Worm (Caenorhabditis elegans): Measurements from ENCODE around the gene nhr-185.

- TF ChIP-seq nfya-2 (GFP tag; IDR thresholded peaks at IDR 0.05) = no peak
- TF ChIP-seq ceh-91 (GFP tag; IDR thresholded peaks at IDR 0.05) = no peak
- TF ChIP-seq Y79H2A.3 (GFP tag; conservative IDR thresholded peaks at IDR 0.05) = no peak
- no peak for TF ChIP-seq ztf-22 (GFP tag; optimal IDR thresholded peaks at IDR 0.05)
- no peak for TF ChIP-seq ztf-3 (GFP tag; optimal IDR thresholded peaks at IDR 0.05)
- TF ChIP-seq B0019.2 (GFP tag; conservative IDR thresholded peaks at IDR 0.05) = no peak
- no peak for TF ChIP-seq mcd-1 (GFP tag; IDR thresholded peaks at IDR 0.05)
- no peak for TF ChIP-seq lin-35 (GFP tag; optimal IDR thresholded peaks at IDR 0.05)
- no peak for TF ChIP-seq F49E8.2 (tag; optimal IDR thresholded peaks at IDR 0.05; ENCODE audit: insufficient read depth)
- TF ChIP-seq dpl-1 (GFP tag; optimal IDR thresholded peaks at IDR 0.05) = no peak
Measured at ce11 chrV:3814938-3815337, 32.2 kb downstream of the nhr-185 start, which contains the start of gene H10D18.1.
